Worm (Caenorhabditis elegans): ENCODE results near the gene sre-45.

Gene sre-45

ce11 chrII:13517600-13517999 lies at the start of gene sre-45:
Gene sre-45, plus strand, starts transcription at chrII:13517900.
- TF ChIP-seq tra-4 (tag; optimal IDR thresholded peaks at IDR 0.05), result no peak
- TF ChIP-seq sea-1 (GFP tag; conservative IDR thresholded peaks at IDR 0.05), result no peak
- no peak for TF ChIP-seq scrt-1 (GFP tag; IDR thresholded peaks at IDR 0.05)
- no peak for TF ChIP-seq hnd-1 (tag; optimal IDR thresholded peaks at IDR 0.05)
- no peak for TF ChIP-seq aly-1 (tag; optimal IDR thresholded peaks at IDR 0.05)
- no peak for TF ChIP-seq ama-1 (optimal IDR thresholded peaks at IDR 0.05)
- no peak for TF ChIP-seq pes-1 (GFP tag; IDR thresholded peaks at IDR 0.05)
- no peak for TF ChIP-seq B0310.2 (tag; optimal IDR thresholded peaks at IDR 0.05)
- no peak for TF ChIP-seq ceh-13 (GFP tag; optimal IDR thresholded peaks at IDR 0.05)
- no peak for TF ChIP-seq hmg-4 (GFP tag; optimal IDR thresholded peaks at IDR 0.05)

- TF ChIP-seq hnd-1 (tag; optimal IDR thresholded peaks at IDR 0.05), result no peak
- TF ChIP-seq hmbx-1 (tag; optimal IDR thresholded peaks at IDR 0.05), result no peak
- TF ChIP-seq ama-1 (optimal IDR thresholded peaks at IDR 0.05), result no peak
- TF ChIP-seq ets-7 (tag; optimal IDR thresholded peaks at IDR 0.05), result no peak
- TF ChIP-seq tra-4 (tag; optimal IDR thresholded peaks at IDR 0.05), result no peak
- no peak for TF ChIP-seq F13C5.2 (tag; optimal IDR thresholded peaks at IDR 0.05)
- no peak for TF ChIP-seq ceh-36 (tag; optimal IDR thresholded peaks at IDR 0.05)
- TF ChIP-seq aly-1 (tag; optimal IDR thresholded peaks at IDR 0.05), result no peak
- no peak for TF ChIP-seq hmg-4 (GFP tag; optimal IDR thresholded peaks at IDR 0.05)
- TF ChIP-seq flt-1 (GFP tag; IDR thresholded peaks at IDR 0.05), result no peak
- TF ChIP-seq ceh-13 (GFP tag; optimal IDR thresholded peaks at IDR 0.05), result no peak
- no peak for TF ChIP-seq sea-1 (GFP tag; conservative IDR thresholded peaks at IDR 0.05)
- TF ChIP-seq tbx-11 (GFP tag; IDR thresholded peaks at IDR 0.05), result no peak
- TF ChIP-seq scrt-1 (GFP tag; IDR thresholded peaks at IDR 0.05), result no peak
- no peak for TF ChIP-seq B0310.2 (tag; optimal IDR thresholded peaks at IDR 0.05)
- no peak for TF ChIP-seq pes-1 (GFP tag; IDR thresholded peaks at IDR 0.05)
- TF ChIP-seq tbx-37 (GFP tag; conservative IDR thresholded peaks at IDR 0.05), result no peak
Observed at ce11 chrII:13469043-13469652, 48.6 kb upstream of the sre-45 start, which contains the start of gene E01G4.3. Gene E01G4.3, minus strand, starts transcription at chrII:13469602.

- no peak for TF ChIP-seq B0310.2 (tag; optimal IDR thresholded peaks at IDR 0.05)
- TF ChIP-seq scrt-1 (GFP tag; IDR thresholded peaks at IDR 0.05), result no peak
- no peak for TF ChIP-seq ets-7 (tag; optimal IDR thresholded peaks at IDR 0.05)
- no peak for TF ChIP-seq F13C5.2 (tag; optimal IDR thresholded peaks at IDR 0.05)
- TF ChIP-seq ama-1 (optimal IDR thresholded peaks at IDR 0.05), result no peak
- no peak for TF ChIP-seq sea-1 (GFP tag; conservative IDR thresholded peaks at IDR 0.05)
- TF ChIP-seq hmbx-1 (tag; optimal IDR thresholded peaks at IDR 0.05), result no peak
- no peak for TF ChIP-seq ceh-13 (GFP tag; optimal IDR thresholded peaks at IDR 0.05)
Observed at ce11 chrII:13470655-13471054, 47.0 kb upstream of the sre-45 start.

ce11 chrII:13472101-13472500 lies 45.6 kb upstream of the sre-45 start, which contains the start of gene E01G4.5:
Gene E01G4.5, plus strand, starts transcription at chrII:13472401.
- TF ChIP-seq ama-1 (optimal IDR thresholded peaks at IDR 0.05), result no peak
- TF ChIP-seq hnd-1 (tag; optimal IDR thresholded peaks at IDR 0.05), result no peak
- no peak for TF ChIP-seq ceh-13 (GFP tag; optimal IDR thresholded peaks at IDR 0.05)
- no peak for TF ChIP-seq aly-1 (tag; optimal IDR thresholded peaks at IDR 0.05)
- no peak for TF ChIP-seq tra-4 (tag; optimal IDR thresholded peaks at IDR 0.05)
- TF ChIP-seq scrt-1 (GFP tag; IDR thresholded peaks at IDR 0.05), result no peak
- TF ChIP-seq hmbx-1 (tag; optimal IDR thresholded peaks at IDR 0.05), result no peak
- TF ChIP-seq sea-1 (GFP tag; conservative IDR thresholded peaks at IDR 0.05), result no peak
- TF ChIP-seq hmg-4 (GFP tag; optimal IDR thresholded peaks at IDR 0.05), result no peak
- no peak for TF ChIP-seq ets-7 (tag; optimal IDR thresholded peaks at IDR 0.05)
- TF ChIP-seq B0310.2 (tag; optimal IDR thresholded peaks at IDR 0.05), result no peak
- no peak for TF ChIP-seq flt-1 (GFP tag; IDR thresholded peaks at IDR 0.05)
- TF ChIP-seq tbx-37 (GFP tag; conservative IDR thresholded peaks at IDR 0.05), result no peak
- TF ChIP-seq tbx-11 (GFP tag; IDR thresholded peaks at IDR 0.05), result no peak
- no peak for TF ChIP-seq ceh-36 (tag; optimal IDR thresholded peaks at IDR 0.05)
- TF ChIP-seq F13C5.2 (tag; optimal IDR thresholded peaks at IDR 0.05), result no peak
- no peak for TF ChIP-seq pes-1 (GFP tag; IDR thresholded peaks at IDR 0.05)

- no peak for TF ChIP-seq hmg-4 (GFP tag; optimal IDR thresholded peaks at IDR 0.05)
- TF ChIP-seq tra-4 (tag; optimal IDR thresholded peaks at IDR 0.05), result no peak
- TF ChIP-seq F13C5.2 (tag; optimal IDR thresholded peaks at IDR 0.05), result peak; percentile 3
Observed at ce11 chrII:13477230-13477629, 40.5 kb upstream of the sre-45 start.

ce11 chrII:13479424-13479823 lies 38.3 kb upstream of the sre-45 start:
- TF ChIP-seq hnd-1 (tag; optimal IDR thresholded peaks at IDR 0.05) (no peak), hmbx-1 (tag; optimal IDR thresholded peaks at IDR 0.05) (no peak), pes-1 (GFP tag; IDR thresholded peaks at IDR 0.05) (no peak)

ce11 chrII:13481781-13482455 lies 35.8 kb upstream of the sre-45 start, which contains the start of gene E01G4.6:
Gene E01G4.6, plus strand, starts transcription at chrII:13482405.
- no peak for TF ChIP-seq hmg-4 (GFP tag; optimal IDR thresholded peaks at IDR 0.05)
- TF ChIP-seq flt-1 (GFP tag; IDR thresholded peaks at IDR 0.05), result no peak
- TF ChIP-seq F13C5.2 (tag; optimal IDR thresholded peaks at IDR 0.05), result no peak
- TF ChIP-seq tbx-11 (GFP tag; IDR thresholded peaks at IDR 0.05), result no peak
- no peak for TF ChIP-seq tra-4 (tag; optimal IDR thresholded peaks at IDR 0.05)
- no peak for TF ChIP-seq ceh-13 (GFP tag; optimal IDR thresholded peaks at IDR 0.05)
- TF ChIP-seq hnd-1 (tag; optimal IDR thresholded peaks at IDR 0.05), result no peak

- TF ChIP-seq ceh-36 (tag; optimal IDR thresholded peaks at IDR 0.05), result no peak
- TF ChIP-seq hnd-1 (tag; optimal IDR thresholded peaks at IDR 0.05), result no peak
- TF ChIP-seq ama-1 (optimal IDR thresholded peaks at IDR 0.05), result no peak
- TF ChIP-seq hmbx-1 (tag; optimal IDR thresholded peaks at IDR 0.05), result no peak
- no peak for TF ChIP-seq tbx-37 (GFP tag; conservative IDR thresholded peaks at IDR 0.05)
- no peak for TF ChIP-seq aly-1 (tag; optimal IDR thresholded peaks at IDR 0.05)
- no peak for TF ChIP-seq ets-7 (tag; optimal IDR thresholded peaks at IDR 0.05)
- no peak for TF ChIP-seq hmg-4 (GFP tag; optimal IDR thresholded peaks at IDR 0.05)
- TF ChIP-seq sea-1 (GFP tag; conservative IDR thresholded peaks at IDR 0.05), result no peak
- TF ChIP-seq tbx-11 (GFP tag; IDR thresholded peaks at IDR 0.05), result no peak
- TF ChIP-seq F13C5.2 (tag; optimal IDR thresholded peaks at IDR 0.05), result no peak
- no peak for TF ChIP-seq ceh-13 (GFP tag; optimal IDR thresholded peaks at IDR 0.05)
- no peak for TF ChIP-seq tra-4 (tag; optimal IDR thresholded peaks at IDR 0.05)
- TF ChIP-seq scrt-1 (GFP tag; IDR thresholded peaks at IDR 0.05), result no peak
- no peak for TF ChIP-seq B0310.2 (tag; optimal IDR thresholded peaks at IDR 0.05)
Observed at ce11 chrII:13484108-13484507, 33.6 kb upstream of the sre-45 start.

Data from whole organism, early embryonic.